Worm (Caenorhabditis elegans) whole organism, L2 larva: ENCODE results near the gene fbxb-105.

Source experiments
- lin-39 ChIP-seq: fragments of 150-350 bp; optimal IDR thresholded peaks from 2 replicates; lab custom pipeline; 2014; ENCODE audit warnings: missing biosample characterization, missing genetic modification reagents, missing genetic modification characterization
- unc-39 ChIP-seq: fragments of 150-350 bp; optimal IDR thresholded peaks from 2 replicates; lab custom pipeline; 2014; ENCODE audit warnings: missing biosample characterization, missing genetic modification characterization

DNA sequence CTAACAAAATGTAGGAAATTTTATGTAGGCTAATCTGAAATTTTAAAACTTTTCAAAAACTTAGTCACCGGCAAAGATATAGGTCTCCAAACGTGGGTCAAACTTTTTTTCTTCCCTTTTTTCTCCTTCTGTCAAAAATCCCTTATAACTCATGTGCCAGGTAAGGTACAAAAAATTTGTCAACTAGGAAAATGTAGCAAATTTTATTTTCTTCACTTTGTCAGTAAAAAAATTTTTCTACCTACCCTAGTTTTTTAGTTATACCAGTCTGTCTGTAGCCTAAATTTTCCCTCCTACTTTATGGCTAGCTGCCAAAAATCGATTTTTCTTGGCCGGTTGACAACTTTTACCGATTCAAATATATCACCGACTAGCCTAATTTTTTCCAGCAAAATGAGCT is 46.0 kb upstream of the fbxb-105 start, which contains the start of gene set-13:
- TF ChIP-seq unc-39 (tag; lab: Kevin White, UChicago) (no peak), lin-39 (no peak)
